Worm (Caenorhabditis elegans): Measurements from ENCODE around the gene cdk-5.

DNA sequence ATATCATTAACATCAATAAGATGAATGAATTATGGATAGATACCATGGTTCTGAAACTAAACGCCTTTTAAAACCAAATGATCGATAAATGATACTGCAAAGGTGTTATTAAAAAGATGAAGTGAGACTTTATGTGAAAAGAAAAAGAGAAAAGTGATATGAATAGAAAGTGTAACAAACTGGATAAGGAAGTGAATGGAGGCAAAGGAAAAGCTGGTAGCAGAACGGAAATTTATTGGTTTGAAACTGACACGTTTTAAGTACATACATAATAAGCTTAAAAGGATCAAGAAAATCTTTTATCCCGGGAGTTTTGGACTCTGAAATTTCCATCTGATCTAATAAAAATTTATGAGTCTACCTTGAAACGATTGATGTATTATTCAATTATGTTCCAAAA lies 36.5 kb downstream of the cdk-5 start, which contains the start of gene bli-5:
- TF ChIP-seq him-1 (tag; optimal IDR thresholded peaks at IDR 0.05) (no peak), W03F9.2 (tag; optimal IDR thresholded peaks at IDR 0.05) (no peak), dao-5 (tag; optimal IDR thresholded peaks at IDR 0.05) (no peak)
